Worm (Caenorhabditis elegans) whole organism, young adult: ENCODE results near the gene unk-1.

Experiments
- B0019.2 ChIP-seq: fragments of 200-800 bp; sonication (Bioruptor generic); conservative IDR thresholded peaks from 2 replicates; pipeline ENCODE4 v1.3.6; 2022; ENCODE audit warnings: missing genetic modification reagents, missing genetic modification characterization, missing compliant biosample characterization
- B0035.1 ChIP-seq: sonication (generic microtip); optimal IDR thresholded peaks from 2 replicates; lab custom pipeline; 2016; ENCODE audit warnings: missing genetic modification characterization, mild to moderate bottlenecking, missing compliant biosample characterization, missing genotype, missing genetic modification reagents
- B0261.1 ChIP-seq: sonication (generic microtip); optimal IDR thresholded peaks from 2 replicates; lab custom pipeline; 2016; ENCODE audit warnings: mild to moderate bottlenecking, missing genetic modification characterization, moderate library complexity, missing compliant biosample characterization
- C17E4.6 ChIP-seq: fragments of 200-800 bp; sonication (Bioruptor generic); IDR thresholded peaks from 2 replicates; pipeline ENCODE4 v1.3.6; 2022; ENCODE audit warnings: missing genetic modification reagents, missing genetic modification characterization, missing compliant biosample characterization
- F10E7.11 ChIP-seq: sonication (generic microtip); optimal IDR thresholded peaks from 2 replicates; lab custom pipeline; 2017; ENCODE audit warnings: mild to moderate bottlenecking, missing genetic modification characterization, moderate library complexity, missing compliant biosample characterization
- F33H1.4 ChIP-seq: fragments of 200-800 bp; sonication (Bioruptor generic); IDR thresholded peaks from 2 replicates; pipeline ENCODE4 v1.3.6; 2022; ENCODE audit warnings: missing genetic modification reagents, missing genetic modification characterization, missing compliant biosample characterization
- F37B4.10 ChIP-seq: fragments of 200-800 bp; sonication (Bioruptor generic); IDR thresholded peaks from 2 replicates; pipeline ENCODE4 v1.3.6; 2022; ENCODE audit warnings: missing genetic modification characterization, missing compliant biosample characterization
- F39B2.1 ChIP-seq: fragments of 200-800 bp; sonication (Bioruptor generic); IDR thresholded peaks from 2 replicates; pipeline ENCODE4 v1.3.6; 2022; ENCODE audit warnings: missing genetic modification reagents, missing genetic modification characterization, missing compliant biosample characterization
- T07F8.4 ChIP-seq: sonication (generic microtip); optimal IDR thresholded peaks from 2 replicates; lab custom pipeline; 2016; ENCODE audit warnings: mild to moderate bottlenecking, missing genetic modification characterization, moderate library complexity, missing compliant biosample characterization
- Y53F4B.3 ChIP-seq: fragments of 200-800 bp; sonication (Bioruptor generic); IDR thresholded peaks from 2 replicates; pipeline ENCODE4 v1.3.6; 2022; ENCODE audit warnings: missing genetic modification reagents, missing genetic modification characterization, missing compliant biosample characterization
- Y95B8A.8 ChIP-seq: fragments of 200-800 bp; sonication (Bioruptor generic); IDR thresholded peaks from 2 replicates; pipeline ENCODE4 v1.3.6; 2022; ENCODE audit warnings: missing genetic modification reagents, missing genetic modification characterization, missing compliant biosample characterization
- aptf-3 ChIP-seq: fragments of 200-800 bp; sonication (Bioruptor generic); IDR thresholded peaks from 2 replicates; pipeline ENCODE4 v1.3.6; 2022; ENCODE audit warnings: missing genetic modification characterization, missing compliant biosample characterization
- bed-1 ChIP-seq: fragments of 200-800 bp; sonication (Bioruptor generic); IDR thresholded peaks from 2 replicates; pipeline ENCODE4 v1.3.6; 2022; ENCODE audit warnings: missing genetic modification reagents, missing genetic modification characterization, missing compliant biosample characterization
- cebp-1 ChIP-seq, 2 experiments: fragments of 200-800 bp in 1 of 2; sonication (Bioruptor generic) in 1 of 2; sonication (generic microtip) in 1 of 2; IDR thresholded peaks in 1 of 2; optimal IDR thresholded peaks in 1 of 2; 2 replicates each; pipeline versions ENCODE4 v1.3.6 to Lab custom; 2017 to 2022; ENCODE audit warnings: missing compliant biosample characterization in 2 of 2, missing genetic modification characterization in 2 of 2, mild to moderate bottlenecking in 1 of 2, missing genetic modification reagents in 1 of 2, moderate library complexity in 1 of 2
- cebp-2 ChIP-seq: fragments of 200-800 bp; sonication (Bioruptor generic); IDR thresholded peaks from 2 replicates; pipeline ENCODE4 v1.3.6; 2022; ENCODE audit warnings: missing genetic modification characterization, missing compliant biosample characterization
- ceh-40 ChIP-seq: fragments of 200-800 bp; sonication (Bioruptor generic); IDR thresholded peaks from 2 replicates; pipeline ENCODE4 v1.3.6; 2022; ENCODE audit warnings: missing genetic modification characterization, missing compliant biosample characterization
- ceh-58 ChIP-seq: fragments of 200-800 bp; sonication (Bioruptor generic); IDR thresholded peaks from 2 replicates; pipeline ENCODE4 v1.3.6; 2022; ENCODE audit warnings: missing genetic modification characterization, missing compliant biosample characterization
- ceh-79 ChIP-seq: sonication (generic microtip); optimal IDR thresholded peaks from 2 replicates; lab custom pipeline; 2017; ENCODE audit warnings: mild to moderate bottlenecking, missing genetic modification characterization, missing compliant biosample characterization
- ceh-91 ChIP-seq: fragments of 200-800 bp; sonication (Bioruptor generic); IDR thresholded peaks from 2 replicates; pipeline ENCODE4 v1.3.6; 2022; ENCODE audit warnings: missing genetic modification reagents, missing genetic modification characterization, missing compliant biosample characterization
- die-1 ChIP-seq: sonication (generic microtip); optimal IDR thresholded peaks from 2 replicates; lab custom pipeline; 2016; ENCODE audit warnings: missing genotype, mild to moderate bottlenecking, missing genetic modification characterization, missing compliant biosample characterization
- dox-1 ChIP-seq: fragments of 200-800 bp; sonication (Bioruptor generic); IDR thresholded peaks from 2 replicates; pipeline ENCODE4 v1.3.6; 2022; ENCODE audit warnings: missing genetic modification reagents, missing genetic modification characterization, missing compliant biosample characterization
- hlh-12 ChIP-seq: sonication (generic microtip); optimal IDR thresholded peaks from 2 replicates; lab custom pipeline; 2016; ENCODE audit warnings: missing genetic modification characterization, missing compliant biosample characterization
- hlh-26 ChIP-seq: fragments of 200-800 bp; sonication (Bioruptor generic); conservative IDR thresholded peaks from 2 replicates; pipeline ENCODE4 v1.3.6; 2022; ENCODE audit warnings: missing genetic modification reagents, missing genetic modification characterization, missing compliant biosample characterization
- lin-26 ChIP-seq: fragments of 200-800 bp; sonication (Bioruptor generic); IDR thresholded peaks from 2 replicates; pipeline ENCODE4 v1.3.6; 2022; ENCODE audit warnings: missing genetic modification reagents, missing genetic modification characterization, missing compliant biosample characterization
- madf-10 ChIP-seq: sonication (generic microtip); optimal IDR thresholded peaks from 2 replicates; lab custom pipeline; 2016; ENCODE audit warnings: mild to moderate bottlenecking, missing genetic modification characterization, missing compliant biosample characterization
- mes-4 ChIP-seq: sonication (generic microtip); optimal IDR thresholded peaks from 2 replicates; lab custom pipeline; 2016; ENCODE audit warnings: missing genotype, missing genetic modification characterization, missing compliant biosample characterization
- mxl-1 ChIP-seq: sonication (generic microtip); optimal IDR thresholded peaks from 2 replicates; lab custom pipeline; 2016; ENCODE audit warnings: missing genetic modification characterization, missing compliant biosample characterization
- nhr-80 ChIP-seq: sonication (generic microtip); optimal IDR thresholded peaks from 2 replicates; lab custom pipeline; 2016; ENCODE audit warnings: missing genetic modification characterization, missing compliant biosample characterization
- nhr-90 ChIP-seq: sonication (generic microtip); optimal IDR thresholded peaks from 2 replicates; lab custom pipeline; 2016; ENCODE audit warnings: missing genotype, mild to moderate bottlenecking, missing genetic modification characterization, missing compliant biosample characterization
- rcor-1 ChIP-seq: fragments of 200-800 bp; sonication (Bioruptor generic); IDR thresholded peaks from 2 replicates; pipeline ENCODE4 v1.3.6; 2022; ENCODE audit warnings: missing genetic modification reagents, missing genetic modification characterization, missing compliant biosample characterization
- sea-2 ChIP-seq: fragments of 200-800 bp; sonication (Bioruptor generic); IDR thresholded peaks from 2 replicates; pipeline ENCODE4 v1.3.6; 2022; ENCODE audit warnings: missing genetic modification characterization, missing compliant biosample characterization
- snpc-3.4 ChIP-seq: sonication (generic microtip); optimal IDR thresholded peaks from 2 replicates; lab custom pipeline; 2017; ENCODE audit warnings: missing genetic modification characterization, mild to moderate bottlenecking, missing compliant biosample characterization, antibody characterized with exemption, moderate library complexity, missing genotype, missing genetic modification reagents
- sptf-2 ChIP-seq: fragments of 200-800 bp; sonication (Bioruptor generic); optimal IDR thresholded peaks from 2 replicates; lab custom pipeline; 2018; ENCODE audit warnings: mild to moderate bottlenecking, missing genetic modification characterization, missing compliant biosample characterization
- unc-130 ChIP-seq: sonication (generic microtip); optimal IDR thresholded peaks from 2 replicates; lab custom pipeline; 2016; ENCODE audit warnings: missing genetic modification reagents, missing genetic modification characterization, missing compliant biosample characterization
- ztf-26 ChIP-seq: sonication (generic microtip); optimal IDR thresholded peaks from 2 replicates; lab custom pipeline; 2017; ENCODE audit warnings: missing genetic modification characterization, missing compliant biosample characterization

unk-1 gene

ce11 chrX:7994486-7994885, 20.3 kb upstream of the unk-1 start (continued):
- TF ChIP-seq madf-10 (tag; lab: Kevin White, UChicago) (no peak), sea-2 (GFP tag; lab: Robert Waterston, UW) (no peak), B0261.1 (tag; lab: Kevin White, UChicago) (no peak), Y95B8A.8 (GFP tag; lab: Robert Waterston, UW) (no peak), Y53F4B.3 (no peak), F33H1.4 (GFP tag; lab: Robert Waterston, UW) (no peak)
- TF ChIP-seq, all 124 proteins: peak for 0

ce11 chrX:7997968-7998367, 16.8 kb upstream of the unk-1 start, which contains the start of gene sdpn-1:
sdpn-1 (minus strand) TSS chrX:7998229.
- TF ChIP-seq nhr-80 (tag; lab: Kevin White, UChicago) (peak; percentile 74), F39B2.1 (no peak), Y53F4B.3 (no peak)

ce11 chrX:7998942-7999341, 15.8 kb upstream of the unk-1 start:
- TF ChIP-seq ceh-79 (tag; lab: Kevin White, UChicago) (no peak), cebp-2 (GFP tag; lab: Robert Waterston, UW) (no peak), lin-26 (0 out of 2 replicates have a peak, but pooled peaks have one; percentile 12)

- TF ChIP-seq cebp-1 (GFP tag; IDR thresholded peaks at IDR 0.05; lab: Robert Waterston, UW) (no peak), cebp-1 (tag; optimal IDR thresholded peaks at IDR 0.05; lab: Kevin White, UChicago) (no peak), C17E4.6 (no peak), ztf-26 (tag; lab: Kevin White, UChicago) (no peak)
Measured at ce11 chrX:8003663-8004062, 11.1 kb upstream of the unk-1 start, which contains the start of the genes F45E1.1 and F45E1.2. F45E1.1 (plus strand) TSS chrX:8003682. F45E1.2 (plus strand) TSS chrX:8003733.

ce11 chrX:8004845-8005244, 9.9 kb upstream of the unk-1 start:
- TF ChIP-seq B0035.1 (tag; lab: Kevin White, UChicago) (no peak), aptf-3 (GFP tag; lab: Robert Waterston, UW) (no peak), sptf-2 (GFP tag; lab: Kevin White, UChicago) (no peak), nhr-90 (tag; lab: Kevin White, UChicago) (no peak), die-1 (no peak), ceh-91 (no peak), dox-1 (GFP tag; lab: Robert Waterston, UW) (no peak), mxl-1 (no peak), T07F8.4 (no peak), B0019.2 (GFP tag; lab: Robert Waterston, UW) (no peak), unc-130 (GFP tag; lab: Kevin White, UChicago) (no peak)

ce11 chrX:8005967-8006366, 8.8 kb upstream of the unk-1 start:
- TF ChIP-seq mes-4 (tag; lab: Kevin White, UChicago) (no peak), Y53F4B.3 (no peak), hlh-26 (no peak), F10E7.11 (no peak), unc-130 (GFP tag; lab: Kevin White, UChicago) (no peak), ceh-58 (GFP tag; lab: Robert Waterston, UW) (no peak), bed-1 (no peak), madf-10 (tag; lab: Kevin White, UChicago) (no peak), C17E4.6 (no peak), F37B4.10 (GFP tag; lab: Robert Waterston, UW) (no peak), ceh-40 (no peak), snpc-3.4 (tag; lab: Kevin White, UChicago) (no peak), hlh-12 (no peak), rcor-1 (GFP tag; lab: Robert Waterston, UW) (no peak)
